Worm (Caenorhabditis elegans) whole organism, midembryonic: ENCODE data around the gene F08F8.10.

Source experiments
- T22C8.4 ChIP-seq: fragments of 200-800 bp; sonication (Bioruptor generic); IDR thresholded peaks from 2 replicates; pipeline ENCODE4 v1.3.6; 2022; ENCODE audit warnings: missing genetic modification characterization, missing compliant biosample characterization
- cog-1 ChIP-seq: sonication (generic microtip); optimal IDR thresholded peaks from 2 replicates; lab custom pipeline; 2016; ENCODE audit warnings: missing genetic modification characterization, missing compliant biosample characterization
- flt-1 ChIP-seq: fragments of 200-800 bp; sonication (Bioruptor generic); IDR thresholded peaks from 2 replicates; pipeline ENCODE4 v1.3.6; 2022; ENCODE audit warnings: missing genetic modification characterization, missing compliant biosample characterization
- klf-2 ChIP-seq: fragments of 200-800 bp; sonication (Bioruptor generic); conservative IDR thresholded peaks from 2 replicates; pipeline ENCODE4 v1.3.6; 2022; ENCODE audit warnings: missing genetic modification reagents, missing genetic modification characterization, missing compliant biosample characterization
- ref-1 ChIP-seq: fragments of 200-800 bp; sonication (Bioruptor generic); conservative IDR thresholded peaks from 2 replicates; pipeline ENCODE4 v1.3.6; 2022; ENCODE audit warnings: missing genetic modification reagents, missing genetic modification characterization, missing compliant biosample characterization
- tab-1 ChIP-seq: fragments of 200-800 bp; sonication (Bioruptor generic); IDR thresholded peaks from 2 replicates; pipeline ENCODE4 v1.3.6; 2022; ENCODE audit warnings: missing genetic modification characterization, missing compliant biosample characterization
- ztf-23 ChIP-seq: fragments of 200-800 bp; sonication (Bioruptor generic); IDR thresholded peaks from 2 replicates; pipeline ENCODE4 v1.3.6; 2022; ENCODE audit warnings: missing genetic modification reagents, missing genetic modification characterization, missing compliant biosample characterization

DNA sequence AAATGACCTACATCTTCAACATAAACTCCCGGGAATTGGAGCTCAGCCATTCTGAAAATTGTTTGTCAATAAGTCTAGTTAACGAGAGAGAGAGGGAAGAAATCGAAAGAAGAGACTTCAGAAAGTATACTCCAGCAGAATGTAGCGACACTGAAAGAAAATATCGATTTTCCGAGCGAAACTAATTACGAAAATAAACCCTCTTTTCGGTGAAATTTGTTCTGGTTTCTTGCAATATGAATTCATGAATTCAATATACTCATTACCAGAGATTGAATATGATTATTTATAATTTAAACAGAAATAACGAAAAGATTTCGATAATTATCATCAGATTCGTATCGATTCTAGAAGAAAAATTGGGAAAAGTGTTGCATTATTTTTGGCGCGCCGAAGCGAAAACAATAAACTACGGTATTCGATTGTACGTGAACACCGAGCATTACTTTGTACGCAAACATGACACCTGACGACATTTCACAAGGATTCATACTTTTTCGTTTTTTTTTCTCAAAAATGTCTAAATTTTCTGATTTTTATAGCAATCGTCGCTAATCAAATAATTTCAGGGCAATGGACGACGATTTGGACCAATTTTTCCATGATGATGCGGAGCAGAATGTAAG, 24.5 kb upstream of the F08F8.10 start, which contains the start of the genes hmg-4 and T20B12.3:
- TF ChIP-seq flt-1 (GFP tag; lab: Robert Waterston, UW) (no peak), ztf-23 (GFP tag; lab: Robert Waterston, UW) (no peak), tab-1 (no peak), ref-1 (no peak), T22C8.4 (GFP tag; lab: Robert Waterston, UW) (no peak), klf-2 (no peak), cog-1 (tag; lab: Kevin White, UChicago) (no peak)
